Fruit fly (Drosophila melanogaster) whole organism, wandering third instar larva: Measurements from ENCODE around the gene MCTS1.

Source experiments
- Abd-B ChIP-seq: fragments of >200 bp; optimal IDR thresholded peaks from 2 replicates; lab custom pipeline; 2017; ENCODE audit warnings: missing biosample characterization, missing genetic modification characterization
- CG32264 ChIP-seq: fragments of 200-800 bp; sonication (Bioruptor generic); optimal IDR thresholded peaks from 2 replicates; lab custom pipeline; 2016; ENCODE audit warnings: missing biosample characterization, missing genetic modification characterization
- CG9705 ChIP-seq: fragments of 200-800 bp; sonication (Bioruptor generic); optimal IDR thresholded peaks from 2 replicates; lab custom pipeline; 2018; ENCODE audit warnings: missing biosample characterization, mild to moderate bottlenecking, missing genetic modification characterization
- CrebA ChIP-seq: fragments of 200-800 bp; sonication (Bioruptor generic); optimal IDR thresholded peaks from 2 replicates; lab custom pipeline; 2016; ENCODE audit warnings: missing biosample characterization, mild to moderate bottlenecking, missing genetic modification characterization, borderline replicate concordance
- Dfd ChIP-seq: fragments of >200 bp; optimal IDR thresholded peaks from 2 replicates; lab custom pipeline; 2017; ENCODE audit warnings: missing biosample characterization, missing genetic modification characterization
- Dif ChIP-seq: fragments of 200-275, 200-300 bp; sonication (Bioruptor generic); optimal IDR thresholded peaks from 2 replicates; lab custom pipeline; 2018; ENCODE audit warnings: missing biosample characterization, missing genetic modification characterization; ENCODE audit not compliant: partially characterized antibody
- GATAd ChIP-seq: sonication (Bioruptor generic); optimal IDR thresholded peaks from 2 replicates; lab custom pipeline; 2016; ENCODE audit warnings: missing biosample characterization, missing genetic modification characterization
- HLH106 ChIP-seq: fragments of 200-800 bp; optimal IDR thresholded peaks from 3 replicates; lab custom pipeline; 2019; ENCODE audit warnings: missing biosample characterization, mild to moderate bottlenecking, missing genetic modification characterization, moderate library complexity
- Hnf4 ChIP-seq: fragments of 200-800 bp; sonication (Bioruptor generic); optimal IDR thresholded peaks from 2 replicates; lab custom pipeline; 2016; ENCODE audit warnings: missing biosample characterization, mild to moderate bottlenecking, missing genetic modification characterization
- Jra ChIP-seq: sonication (Bioruptor generic); optimal IDR thresholded peaks from 2 replicates; lab custom pipeline; 2016; ENCODE audit warnings: missing biosample characterization, missing genetic modification characterization
- Mio ChIP-seq: sonication (Bioruptor generic); optimal IDR thresholded peaks from 2 replicates; lab custom pipeline; 2016; ENCODE audit warnings: missing biosample characterization, missing genetic modification characterization
- Myc ChIP-seq: fragments of >200 bp; optimal IDR thresholded peaks from 2 replicates; lab custom pipeline; 2017
- N ChIP-seq: fragments of >200 bp; optimal IDR thresholded peaks from 2 replicates; lab custom pipeline; 2018; ENCODE audit warnings: missing biosample characterization, missing external identifiers, missing genetic modification characterization
- OdsH ChIP-seq: fragments of 200-800 bp; sonication (Bioruptor generic); optimal IDR thresholded peaks from 2 replicates; lab custom pipeline; 2016; ENCODE audit warnings: missing biosample characterization, mild to moderate bottlenecking, missing genetic modification characterization
- Rel ChIP-seq, 2 experiments: fragments of 200-800 bp; sonication (Bioruptor generic) in 1 of 2; optimal IDR thresholded peaks; 2 replicates in 1 of 2; 3 replicates in 1 of 2; lab custom pipeline; 2016 to 2019; ENCODE audit warnings: mild to moderate bottlenecking in 2 of 2, missing biosample characterization in 2 of 2, missing genetic modification characterization in 2 of 2, moderate library complexity in 1 of 2
- Sp1 ChIP-seq: fragments of 200-800 bp; sonication (Bioruptor generic); optimal IDR thresholded peaks from 3 replicates; lab custom pipeline; 2019; ENCODE audit warnings: missing biosample characterization, mild to moderate bottlenecking, missing genetic modification characterization, moderate library complexity
- Vsx2 ChIP-seq: fragments of 200-300, 225-300 bp; sonication (Bioruptor generic); optimal IDR thresholded peaks from 2 replicates; lab custom pipeline; 2018; ENCODE audit warnings: missing biosample characterization, missing genetic modification characterization; ENCODE audit not compliant: partially characterized antibody
- br ChIP-seq: fragments of 200-800 bp; sonication (Bioruptor generic); optimal IDR thresholded peaks from 2 replicates; lab custom pipeline; 2016; ENCODE audit warnings: missing biosample characterization, missing genetic modification characterization
- brk ChIP-seq: fragments of 200-800 bp; sonication (Bioruptor generic); optimal IDR thresholded peaks from 2 replicates; lab custom pipeline; 2016; ENCODE audit warnings: missing biosample characterization, mild to moderate bottlenecking, missing genetic modification characterization
- dl ChIP-seq, 2 experiments: fragments of 175-275, 200-275 bp in 1 of 2; fragments of 200-275 bp in 1 of 2; sonication (Bioruptor generic); optimal IDR thresholded peaks; lab custom pipeline; 2018; ENCODE audit warnings: mild to moderate bottlenecking in 2 of 2, missing biosample characterization in 2 of 2, missing genetic modification characterization in 2 of 2, moderate library complexity in 2 of 2; ENCODE audit not compliant: partially characterized antibody in 2 of 2, insufficient read depth in 1 of 2
- dmrt93B ChIP-seq: fragments of 200-800 bp; sonication (Bioruptor generic); optimal IDR thresholded peaks from 2 replicates; lab custom pipeline; 2018; ENCODE audit warnings: missing biosample characterization, mild to moderate bottlenecking, missing genetic modification characterization
- dsf ChIP-seq: sonication (Bioruptor generic); optimal IDR thresholded peaks from 2 replicates; lab custom pipeline; 2016; ENCODE audit warnings: missing biosample characterization, missing genetic modification characterization, borderline replicate concordance
- ey ChIP-seq: fragments of 200-800 bp; sonication (Bioruptor generic); optimal IDR thresholded peaks from 2 replicates; lab custom pipeline; 2016; ENCODE audit warnings: missing biosample characterization, missing genetic modification characterization
- foxo ChIP-seq, 2 experiments: fragments of 200-800 bp; sonication (Bioruptor generic); optimal IDR thresholded peaks; 2 replicates in 1 of 2; 3 replicates in 1 of 2; lab custom pipeline; 2016 to 2017; ENCODE audit warnings: missing biosample characterization in 2 of 2, missing genetic modification characterization in 2 of 2
- fru ChIP-seq: fragments of 200-800 bp; sonication (Bioruptor generic); optimal IDR thresholded peaks from 3 replicates; lab custom pipeline; 2016; ENCODE audit warnings: missing biosample characterization, mild to moderate bottlenecking, missing genetic modification characterization
- h ChIP-seq: fragments of 200-800 bp; sonication (Bioruptor generic); optimal IDR thresholded peaks from 3 replicates; lab custom pipeline; 2016; ENCODE audit warnings: missing biosample characterization, mild to moderate bottlenecking, missing genetic modification characterization
- lola ChIP-seq: fragments of >200 bp; optimal IDR thresholded peaks from 2 replicates; lab custom pipeline; 2017; ENCODE audit warnings: missing biosample characterization, missing genetic modification characterization
- psq ChIP-seq: fragments of 200-800 bp; sonication (Bioruptor generic); optimal IDR thresholded peaks from 3 replicates; lab custom pipeline; 2017; ENCODE audit warnings: missing biosample characterization, mild to moderate bottlenecking, missing genetic modification characterization, moderate library complexity
- rgr ChIP-seq: fragments of 200-800 bp; sonication (Bioruptor generic); optimal IDR thresholded peaks from 3 replicates; lab custom pipeline; 2016; ENCODE audit warnings: missing biosample characterization, mild to moderate bottlenecking, missing genetic modification characterization
- sage ChIP-seq: fragments of 200-800 bp; sonication (Bioruptor generic); optimal IDR thresholded peaks from 2 replicates; lab custom pipeline; 2016; ENCODE audit warnings: missing biosample characterization, mild to moderate bottlenecking, missing genetic modification characterization
- sv ChIP-seq: fragments of 200-800 bp; sonication (Bioruptor generic); optimal IDR thresholded peaks from 3 replicates; lab custom pipeline; 2016; ENCODE audit warnings: missing biosample characterization, missing genetic modification characterization
- tai ChIP-seq: sonication (Bioruptor generic); optimal IDR thresholded peaks from 2 replicates; lab custom pipeline; 2016; ENCODE audit warnings: missing biosample characterization, missing genetic modification characterization
- woc ChIP-seq: sonication (Bioruptor generic); optimal IDR thresholded peaks from 2 replicates; lab custom pipeline; 2016; ENCODE audit warnings: missing biosample characterization, mild to moderate bottlenecking, missing genetic modification characterization

The MCTS1 gene

dm6 chrX:6024638-6025037 lies 13.1 kb upstream of the MCTS1 start:
- TF ChIP-seq psq, result peak; percentile 54
- peak in 1 of 2 experiments; percentile 67 for TF ChIP-seq foxo (GFP tag; optimal IDR thresholded peaks at IDR 0.05; lab: Kevin White, UChicago)
- no peak for TF ChIP-seq lola (GFP tag; lab: Kevin White, UChicago)
- TF ChIP-seq rgr (GFP tag; lab: Kevin White, UChicago), result peak; percentile 61
- TF ChIP-seq Sp1, result peak; percentile 59
- peak; percentile 50 for TF ChIP-seq dmrt93B (GFP tag; lab: Kevin White, UChicago)
- no peak for TF ChIP-seq Dfd (GFP tag; lab: Kevin White, UChicago)
- no peak for TF ChIP-seq Myc
- peak; percentile 68 for TF ChIP-seq Hnf4
- peak; percentile 70 for TF ChIP-seq fru (GFP tag; lab: Kevin White, UChicago)
- TF ChIP-seq CrebA (GFP tag; lab: Kevin White, UChicago), result no peak
- TF ChIP-seq woc (GFP tag; lab: Kevin White, UChicago), result peak; percentile 44
- peak; percentile 65 for TF ChIP-seq OdsH (GFP tag; lab: Kevin White, UChicago)
- no peak for TF ChIP-seq GATAd (GFP tag; lab: Kevin White, UChicago)
- peak; percentile 71 for TF ChIP-seq HLH106 (tag; lab: Kevin White, UChicago)
- TF ChIP-seq Rel (GFP tag; optimal IDR thresholded peaks at IDR 0.05; lab: Kevin White, UChicago), result no peak
- no peak for TF ChIP-seq Rel (tag; optimal IDR thresholded peaks at IDR 0.05; lab: Kevin White, UChicago)
- TF ChIP-seq Jra, result peak; percentile 28
- TF ChIP-seq sv (GFP tag; lab: Kevin White, UChicago), result no peak
- peak; percentile 64 for TF ChIP-seq br (GFP tag; lab: Kevin White, UChicago)
- no peak for TF ChIP-seq sage (GFP tag; lab: Kevin White, UChicago)
- TF ChIP-seq Dif (GFP tag; lab: Kevin White, UChicago), result no peak
- TF ChIP-seq Abd-B (GFP tag; lab: Kevin White, UChicago), result no peak
- no peak for TF ChIP-seq dsf (GFP tag; lab: Kevin White, UChicago)
- peak; percentile 70 for TF ChIP-seq h (GFP tag; lab: Kevin White, UChicago)
- TF ChIP-seq dl (GFP tag; optimal IDR thresholded peaks at IDR 0.05; lab: Kevin White, UChicago; ENCODE audit: insufficient read depth in 1 of 2, partially characterized antibody in 2 of 2), result no peak
- TF ChIP-seq CG9705 (GFP tag; lab: Kevin White, UChicago), result no peak
- TF ChIP-seq Mio, result no peak
- peak; percentile 48 for TF ChIP-seq ey (GFP tag; lab: Kevin White, UChicago)

- peak; percentile 25 for TF ChIP-seq tai (GFP tag; lab: Kevin White, UChicago)
- peak; percentile 36 for TF ChIP-seq fru (GFP tag; lab: Kevin White, UChicago)
- TF ChIP-seq psq, result no peak
- peak; percentile 56 for TF ChIP-seq HLH106 (tag; lab: Kevin White, UChicago)
- no peak for TF ChIP-seq Sp1
- peak; percentile 18 for TF ChIP-seq rgr (GFP tag; lab: Kevin White, UChicago)
- TF ChIP-seq h (GFP tag; lab: Kevin White, UChicago), result peak; percentile 10
- no peak for TF ChIP-seq Dif (GFP tag; lab: Kevin White, UChicago)
- no peak for TF ChIP-seq br (GFP tag; lab: Kevin White, UChicago)
- TF ChIP-seq brk (GFP tag; lab: Kevin White, UChicago), result no peak
- TF ChIP-seq ey (GFP tag; lab: Kevin White, UChicago), result peak; percentile 5
- TF ChIP-seq CG32264 (GFP tag; lab: Kevin White, UChicago), result no peak
- TF ChIP-seq foxo (GFP tag; optimal IDR thresholded peaks at IDR 0.05; lab: Kevin White, UChicago), result peak in 1 of 2 experiments; percentile 32
- TF ChIP-seq OdsH (GFP tag; lab: Kevin White, UChicago), result peak; percentile 3
- TF ChIP-seq Vsx2 (GFP tag; lab: Kevin White, UChicago), result no peak
- TF ChIP-seq dmrt93B (GFP tag; lab: Kevin White, UChicago), result no peak
Observed at dm6 chrX:6027846-6028245, 9.8 kb upstream of the MCTS1 start.

DNA sequence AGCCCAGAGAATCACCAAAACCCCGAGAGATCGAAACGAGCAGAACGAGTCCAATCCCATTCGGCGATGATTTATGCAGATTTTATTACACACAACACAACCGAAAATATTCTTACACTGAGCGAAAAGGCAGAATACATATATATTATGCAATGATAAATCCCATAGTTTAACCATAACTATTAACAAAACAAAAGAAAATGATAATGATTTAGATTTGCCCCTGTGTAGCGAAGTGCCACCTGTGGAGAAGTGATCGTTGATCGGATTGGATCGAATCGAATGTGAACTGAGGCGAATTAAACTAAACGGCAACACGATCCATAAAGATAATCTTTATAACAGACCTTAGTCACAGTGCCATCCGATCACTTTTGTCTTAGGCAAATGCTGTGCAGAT lies 8.7 kb upstream of the MCTS1 start:
- TF ChIP-seq fru (GFP tag; lab: Kevin White, UChicago), result no peak
- TF ChIP-seq tai (GFP tag; lab: Kevin White, UChicago), result no peak
- TF ChIP-seq N (GFP tag; lab: Kevin White, UChicago), result no peak
- TF ChIP-seq CG32264 (GFP tag; lab: Kevin White, UChicago), result no peak
- TF ChIP-seq Abd-B (GFP tag; lab: Kevin White, UChicago), result no peak
- no peak for TF ChIP-seq Hnf4
- TF ChIP-seq sv (GFP tag; lab: Kevin White, UChicago), result no peak
- TF ChIP-seq Dfd (GFP tag; lab: Kevin White, UChicago), result no peak
- no peak for TF ChIP-seq HLH106 (tag; lab: Kevin White, UChicago)
- no peak for TF ChIP-seq woc (GFP tag; lab: Kevin White, UChicago)
